Worm (Caenorhabditis elegans) whole organism, L1 larva: Measurements from ENCODE around the gene ugt-9.

Source experiments
- aha-1 ChIP-seq: fragments of 150-350 bp; optimal IDR thresholded peaks from 2 replicates; lab custom pipeline; 2014; ENCODE audit warnings: missing biosample characterization, missing genetic modification characterization
- ama-1 ChIP-seq: fragments of 150-350 bp; optimal IDR thresholded peaks from 2 replicates; lab custom pipeline; 2014
- ceh-82 ChIP-seq, 3 experiments: fragments of 150-350 bp in 1 of 3; sonication (generic microtip) in 2 of 3; optimal IDR thresholded peaks; 2 replicates each; lab custom pipeline; 2014 to 2017; ENCODE audit warnings: missing biosample characterization in 3 of 3, missing genetic modification characterization in 3 of 3
- ceh-88 ChIP-seq: fragments of 200-800 bp; sonication (Bioruptor generic); IDR thresholded peaks from 2 replicates; pipeline ENCODE4 v1.3.6; 2022; ENCODE audit warnings: missing genetic modification characterization, missing compliant biosample characterization
- efl-1 ChIP-seq, 4 experiments: fragments of 150-350 bp; optimal IDR thresholded peaks in 3 of 4; peaks in 1 of 4; 1 replicate in 1 of 4; 2 replicates in 3 of 4; lab custom pipeline; 2014; ENCODE audit warnings: missing biosample characterization in 2 of 4, missing genetic modification characterization in 2 of 4, missing genetic modification reagents in 2 of 4
- efl-3 ChIP-seq: fragments of 200-800 bp; sonication (Bioruptor generic); optimal IDR thresholded peaks from 2 replicates; lab custom pipeline; 2018; ENCODE audit warnings: mild to moderate bottlenecking, missing genetic modification characterization, missing compliant biosample characterization
- elt-2 ChIP-seq: sonication (generic microtip); optimal IDR thresholded peaks from 2 replicates; lab custom pipeline; 2016; ENCODE audit warnings: missing genetic modification characterization, mild to moderate bottlenecking, inconsistent platforms, missing compliant biosample characterization, missing genetic modification reagents
- elt-3 ChIP-seq, 6 experiments: fragments of 150-350 bp in 1 of 6; sonication (generic microtip); optimal IDR thresholded peaks; 2 replicates each; lab custom pipeline; 2017 to 2018; ENCODE audit warnings: missing biosample characterization in 6 of 6, missing genetic modification characterization in 6 of 6, inconsistent platforms in 1 of 6
- fkh-8 ChIP-seq: sonication (generic microtip); optimal IDR thresholded peaks from 2 replicates; lab custom pipeline; 2016; ENCODE audit warnings: mild to moderate bottlenecking, missing genetic modification characterization, missing compliant biosample characterization
- grh-1 ChIP-seq: fragments of 200-800 bp; sonication (Bioruptor generic); IDR thresholded peaks from 2 replicates; pipeline ENCODE4 v1.3.6; 2022; ENCODE audit warnings: missing genetic modification reagents, missing genetic modification characterization, missing compliant biosample characterization
- hlh-17 ChIP-seq: fragments of 200-800 bp; sonication (Bioruptor generic); optimal IDR thresholded peaks from 2 replicates; lab custom pipeline; 2018; ENCODE audit warnings: missing genetic modification characterization, mild to moderate bottlenecking, missing compliant biosample characterization, moderate library complexity, borderline replicate concordance
- irx-1 ChIP-seq: sonication (generic microtip); optimal IDR thresholded peaks from 2 replicates; lab custom pipeline; 2016; ENCODE audit warnings: missing genetic modification characterization, missing compliant biosample characterization
- lin-13 ChIP-seq: fragments of 150-350 bp; optimal IDR thresholded peaks from 2 replicates; lab custom pipeline; 2014; ENCODE audit warnings: missing biosample characterization, missing genetic modification reagents, missing genetic modification characterization
- lin-14 ChIP-seq: fragments of 200-800 bp; sonication (Bioruptor generic); optimal IDR thresholded peaks from 2 replicates; lab custom pipeline; 2018; ENCODE audit warnings: mild to moderate bottlenecking, missing genetic modification characterization, moderate library complexity, missing compliant biosample characterization
- lin-35 ChIP-seq, 2 experiments: fragments of 150-350 bp; optimal IDR thresholded peaks; 2 replicates each; lab custom pipeline; 2014; ENCODE audit warnings: missing biosample characterization in 2 of 2, missing genetic modification characterization in 2 of 2, missing genetic modification reagents in 2 of 2
- lsy-2 ChIP-seq, 2 experiments: fragments of 150-350 bp; optimal IDR thresholded peaks; 2 replicates each; lab custom pipeline; 2014; ENCODE audit warnings: missing biosample characterization in 2 of 2, missing genetic modification characterization in 2 of 2
- nhr-11 ChIP-seq: fragments of 150-350 bp; optimal IDR thresholded peaks from 2 replicates; lab custom pipeline; 2014; ENCODE audit warnings: missing biosample characterization, missing genetic modification characterization
- nhr-19 ChIP-seq: fragments of 200-800 bp; sonication (Bioruptor generic); conservative IDR thresholded peaks from 2 replicates; pipeline ENCODE4 v1.3.6; 2022; ENCODE audit warnings: missing genetic modification characterization, missing compliant biosample characterization
- nhr-237 ChIP-seq: fragments of 150-350 bp; optimal IDR thresholded peaks from 2 replicates; lab custom pipeline; 2014; ENCODE audit warnings: missing biosample characterization, missing genetic modification characterization
- nhr-28 ChIP-seq: fragments of 150-350 bp; optimal IDR thresholded peaks from 2 replicates; lab custom pipeline; 2014; ENCODE audit warnings: missing biosample characterization, missing genetic modification characterization
- nhr-77 ChIP-seq: fragments of 150-350 bp; optimal IDR thresholded peaks from 2 replicates; lab custom pipeline; 2014; ENCODE audit warnings: missing biosample characterization, missing genetic modification characterization
- nhr-84 ChIP-seq: sonication (generic microtip); optimal IDR thresholded peaks from 2 replicates; lab custom pipeline; 2017; ENCODE audit warnings: missing biosample characterization, missing genetic modification characterization
- nhr-90 ChIP-seq: sonication (generic microtip); optimal IDR thresholded peaks from 2 replicates; lab custom pipeline; 2016; ENCODE audit warnings: mild to moderate bottlenecking, missing genetic modification characterization, missing compliant biosample characterization; ENCODE audit not compliant: poor library complexity
- pqm-1 ChIP-seq: sonication (generic microtip); optimal IDR thresholded peaks from 3 replicates; lab custom pipeline; 2017; ENCODE audit warnings: missing biosample characterization, missing genetic modification characterization
- snu-23 ChIP-seq: sonication (generic microtip); optimal IDR thresholded peaks from 2 replicates; lab custom pipeline; 2016; ENCODE audit warnings: missing genetic modification characterization, missing compliant biosample characterization
- sptf-1 ChIP-seq: fragments of 150-350 bp; optimal IDR thresholded peaks from 2 replicates; lab custom pipeline; 2014; ENCODE audit warnings: missing biosample characterization, missing genetic modification characterization
- sup-37 ChIP-seq: fragments of 200-800 bp; sonication (Bioruptor generic); optimal IDR thresholded peaks from 2 replicates; lab custom pipeline; 2018; ENCODE audit warnings: mild to moderate bottlenecking, missing genetic modification characterization, missing compliant biosample characterization
- swsn-7 ChIP-seq: sonication (generic microtip); optimal IDR thresholded peaks from 2 replicates; lab custom pipeline; 2016; ENCODE audit warnings: missing genetic modification characterization, missing compliant biosample characterization
- tbx-2 ChIP-seq: sonication (generic microtip); optimal IDR thresholded peaks from 2 replicates; lab custom pipeline; 2016; ENCODE audit warnings: missing genetic modification characterization, missing compliant biosample characterization
- unc-130 ChIP-seq: fragments of 150-350 bp; optimal IDR thresholded peaks from 2 replicates; lab custom pipeline; 2017; ENCODE audit warnings: missing biosample characterization, missing genetic modification characterization, inconsistent platforms
- unc-62 ChIP-seq: fragments of 150-350 bp; optimal IDR thresholded peaks from 2 replicates; lab custom pipeline; 2014; ENCODE audit warnings: missing biosample characterization, missing genetic modification reagents, missing genetic modification characterization
- unc-98 ChIP-seq: fragments of 200-800 bp; sonication (Bioruptor generic); IDR thresholded peaks from 2 replicates; pipeline ENCODE4 v1.3.6; 2022; ENCODE audit warnings: missing genetic modification characterization, missing compliant biosample characterization
- vab-15 ChIP-seq: sonication (generic microtip); optimal IDR thresholded peaks from 2 replicates; lab custom pipeline; 2017; ENCODE audit warnings: missing genotype, mild to moderate bottlenecking, missing genetic modification characterization, missing compliant biosample characterization
- xbp-1 ChIP-seq: sonication (generic microtip); optimal IDR thresholded peaks from 2 replicates; lab custom pipeline; 2016; ENCODE audit warnings: missing genetic modification characterization, missing compliant biosample characterization
- ztf-4 ChIP-seq: fragments of 150-350 bp; optimal IDR thresholded peaks from 2 replicates; lab custom pipeline; 2014; ENCODE audit warnings: missing biosample characterization, missing genetic modification characterization

Gene ugt-9

ce11 chrV:4934406-4934805, 38.6 kb downstream of the ugt-9 start, which contains the start of gene catp-2:
Gene catp-2, plus strand, starts transcription at chrV:4934706.
- TF ChIP-seq nhr-237 (no peak), snu-23 (GFP tag; lab: Kevin White, UChicago) (no peak), lin-14 (GFP tag; lab: Kevin White, UChicago) (no peak), ama-1 (no peak), sptf-1 (no peak), efl-1 (optimal IDR thresholded peaks at IDR 0.05; lab: Kevin White, UChicago) (no peak), efl-1 (GFP tag; optimal IDR thresholded peaks at IDR 0.05 in 1 of 2; lab: Kevin White, UChicago) (no peak), pqm-1 (no peak)

- TF ChIP-seq ceh-88 (GFP tag; lab: Robert Waterston, UW) (no peak), aha-1 (tag; lab: Kevin White, UChicago) (no peak), grh-1 (no peak), pqm-1 (peak; percentile 19), swsn-7 (tag; lab: Kevin White, UChicago) (no peak), tbx-2 (tag; lab: Kevin White, UChicago) (no peak), nhr-84 (tag; lab: Kevin White, UChicago) (no peak), nhr-90 (no peak), nhr-11 (no peak), unc-62 (no peak), hlh-17 (GFP tag; lab: Kevin White, UChicago) (no peak), elt-2 (tag; lab: Kevin White, UChicago) (peak; percentile 60), nhr-77 (no peak)
These were observed 39.2 kb downstream of the ugt-9 start for ce11 chrV:4935096-4935495.

ce11 chrV:4937337-4937736, 41.5 kb downstream of the ugt-9 start:
- no peak for TF ChIP-seq lin-13 (GFP tag; lab: Kevin White, UChicago)
- no peak for TF ChIP-seq ceh-82 (tag; optimal IDR thresholded peaks at IDR 0.05; lab: Kevin White, UChicago)
- no peak for TF ChIP-seq nhr-28 (tag; lab: Kevin White, UChicago)

ce11 chrV:4944219-4944618, 48.4 kb downstream of the ugt-9 start, which contains the start of gene str-211:
Gene str-211, minus strand, starts transcription at chrV:4944319.
- TF ChIP-seq efl-3 (GFP tag; lab: Kevin White, UChicago) (no peak), irx-1 (tag; lab: Kevin White, UChicago) (no peak), unc-130 (tag; lab: Kevin White, UChicago) (no peak), xbp-1 (tag; lab: Kevin White, UChicago) (no peak), ceh-88 (GFP tag; lab: Robert Waterston, UW) (no peak), vab-15 (tag; lab: Kevin White, UChicago) (no peak), lin-35 (GFP tag; optimal IDR thresholded peaks at IDR 0.05; lab: Kevin White, UChicago) (no peak), elt-3 (tag; optimal IDR thresholded peaks at IDR 0.05; lab: Kevin White, UChicago) (no peak), sup-37 (GFP tag; lab: Kevin White, UChicago) (no peak), ztf-4 (tag; lab: Kevin White, UChicago) (no peak), lsy-2 (tag; optimal IDR thresholded peaks at IDR 0.05; lab: Kevin White, UChicago) (no peak), swsn-7 (tag; lab: Kevin White, UChicago) (no peak), fkh-8 (tag; lab: Kevin White, UChicago) (no peak), unc-98 (GFP tag; lab: Robert Waterston, UW) (no peak), nhr-77 (no peak), nhr-19 (GFP tag; lab: Robert Waterston, UW) (no peak)
